Worm (Caenorhabditis elegans) whole organism, L1 larva: ENCODE data around the gene K12H6.6.

Source experiments
- C04F5.9 ChIP-seq: sonication (generic microtip); optimal IDR thresholded peaks from 2 replicates; lab custom pipeline; 2016; ENCODE audit warnings: missing genetic modification characterization, missing compliant biosample characterization
- C34B4.2 ChIP-seq: sonication (generic microtip); optimal IDR thresholded peaks from 2 replicates; lab custom pipeline; 2017; ENCODE audit warnings: mild to moderate bottlenecking, missing genetic modification characterization, missing compliant biosample characterization
- F16B12.6 ChIP-seq: fragments of 150-350 bp; optimal IDR thresholded peaks from 2 replicates; lab custom pipeline; 2014; ENCODE audit warnings: missing biosample characterization, missing genetic modification characterization
- aha-1 ChIP-seq: fragments of 150-350 bp; optimal IDR thresholded peaks from 2 replicates; lab custom pipeline; 2014; ENCODE audit warnings: missing biosample characterization, missing genetic modification characterization
- alr-1 ChIP-seq: fragments of 200-800 bp; sonication (Bioruptor generic); optimal IDR thresholded peaks from 2 replicates; lab custom pipeline; 2018; ENCODE audit warnings: borderline replicate concordance, mild to moderate bottlenecking, missing genetic modification characterization, missing compliant biosample characterization
- ama-1 ChIP-seq: fragments of 150-350 bp; optimal IDR thresholded peaks from 2 replicates; lab custom pipeline; 2014
- ceh-63 ChIP-seq: fragments of 200-800 bp; sonication (Bioruptor generic); optimal IDR thresholded peaks from 2 replicates; lab custom pipeline; 2018; ENCODE audit warnings: mild to moderate bottlenecking, missing genetic modification characterization, missing compliant biosample characterization
- ces-1 ChIP-seq: fragments of 150-350 bp; optimal IDR thresholded peaks from 2 replicates; lab custom pipeline; 2014; ENCODE audit warnings: missing biosample characterization, missing genetic modification reagents, missing genetic modification characterization
- dpl-1 ChIP-seq, 3 experiments: fragments of 150-350 bp in 2 of 3; sonication (generic microtip) in 1 of 3; optimal IDR thresholded peaks; 2 replicates each; lab custom pipeline; 2014 to 2017; ENCODE audit warnings: missing biosample characterization in 3 of 3, missing genetic modification characterization in 3 of 3, missing genetic modification reagents in 3 of 3
- dsc-1 ChIP-seq: sonication (generic microtip); optimal IDR thresholded peaks from 2 replicates; lab custom pipeline; 2016; ENCODE audit warnings: mild to moderate bottlenecking, missing genetic modification characterization, missing compliant biosample characterization
- efl-1 ChIP-seq, 4 experiments: fragments of 150-350 bp; optimal IDR thresholded peaks in 3 of 4; peaks in 1 of 4; 1 replicate in 1 of 4; 2 replicates in 3 of 4; lab custom pipeline; 2014; ENCODE audit warnings: missing biosample characterization in 2 of 4, missing genetic modification characterization in 2 of 4, missing genetic modification reagents in 2 of 4
- efl-3 ChIP-seq: fragments of 200-800 bp; sonication (Bioruptor generic); optimal IDR thresholded peaks from 2 replicates; lab custom pipeline; 2018; ENCODE audit warnings: mild to moderate bottlenecking, missing genetic modification characterization, missing compliant biosample characterization
- egl-27 ChIP-seq, 2 experiments: fragments of 150-350 bp in 1 of 2; sonication (generic microtip); optimal IDR thresholded peaks; 3 replicates each; lab custom pipeline; 2017 to 2018; ENCODE audit warnings: missing biosample characterization in 2 of 2, missing genetic modification characterization in 2 of 2, missing genetic modification reagents in 2 of 2
- elt-2 ChIP-seq: sonication (generic microtip); optimal IDR thresholded peaks from 2 replicates; lab custom pipeline; 2016; ENCODE audit warnings: missing genetic modification characterization, mild to moderate bottlenecking, inconsistent platforms, missing compliant biosample characterization, missing genetic modification reagents
- elt-3 ChIP-seq, 6 experiments: fragments of 150-350 bp in 1 of 6; sonication (generic microtip); optimal IDR thresholded peaks; 2 replicates each; lab custom pipeline; 2017 to 2018; ENCODE audit warnings: missing biosample characterization in 6 of 6, missing genetic modification characterization in 6 of 6, inconsistent platforms in 1 of 6
- fkh-10 ChIP-seq: sonication (generic microtip); optimal IDR thresholded peaks from 2 replicates; lab custom pipeline; 2017; ENCODE audit warnings: missing biosample characterization, missing genetic modification reagents, missing genetic modification characterization
- fos-1 ChIP-seq: fragments of 150-350 bp; optimal IDR thresholded peaks from 2 replicates; lab custom pipeline; 2014; ENCODE audit warnings: missing biosample characterization, missing genetic modification characterization
- grh-1 ChIP-seq: fragments of 200-800 bp; sonication (Bioruptor generic); IDR thresholded peaks from 2 replicates; pipeline ENCODE4 v1.3.6; 2022; ENCODE audit warnings: missing genetic modification reagents, missing genetic modification characterization, missing compliant biosample characterization
- hlh-4 ChIP-seq: sonication (generic microtip); optimal IDR thresholded peaks from 2 replicates; lab custom pipeline; 2016; ENCODE audit warnings: mild to moderate bottlenecking, missing genetic modification characterization, missing compliant biosample characterization
- hpl-2 ChIP-seq: fragments of 150-350 bp; optimal IDR thresholded peaks from 2 replicates; lab custom pipeline; 2014; ENCODE audit warnings: missing biosample characterization, missing genetic modification reagents, missing genetic modification characterization
- lin-13 ChIP-seq: fragments of 150-350 bp; optimal IDR thresholded peaks from 2 replicates; lab custom pipeline; 2014; ENCODE audit warnings: missing biosample characterization, missing genetic modification reagents, missing genetic modification characterization
- lin-15B ChIP-seq: fragments of 150-350 bp; sonication (generic microtip); optimal IDR thresholded peaks from 3 replicates; lab custom pipeline; 2014; ENCODE audit warnings: missing biosample characterization, missing genetic modification characterization
- lin-39 ChIP-seq: fragments of 150-350 bp; optimal IDR thresholded peaks from 2 replicates; lab custom pipeline; 2014; ENCODE audit warnings: missing biosample characterization, missing genetic modification reagents, missing genetic modification characterization
- lsy-2 ChIP-seq, 2 experiments: fragments of 150-350 bp; optimal IDR thresholded peaks; 2 replicates each; lab custom pipeline; 2014; ENCODE audit warnings: missing biosample characterization in 2 of 2, missing genetic modification characterization in 2 of 2
- mab-9 ChIP-seq: fragments of 200-800 bp; sonication (Bioruptor generic); IDR thresholded peaks from 2 replicates; pipeline ENCODE4 v1.3.6; 2022; ENCODE audit warnings: missing genetic modification reagents, missing genetic modification characterization, missing compliant biosample characterization
- mef-2 ChIP-seq: fragments of 150-350 bp; optimal IDR thresholded peaks from 2 replicates; lab custom pipeline; 2014; ENCODE audit warnings: missing biosample characterization, missing genetic modification characterization
- mep-1 ChIP-seq: fragments of 150-350 bp; optimal IDR thresholded peaks from 2 replicates; lab custom pipeline; 2014; ENCODE audit warnings: missing biosample characterization, missing genetic modification characterization
- nhr-11 ChIP-seq: fragments of 150-350 bp; optimal IDR thresholded peaks from 2 replicates; lab custom pipeline; 2014; ENCODE audit warnings: missing biosample characterization, missing genetic modification characterization
- nhr-12 ChIP-seq: sonication (generic microtip); optimal IDR thresholded peaks from 2 replicates; lab custom pipeline; 2017; ENCODE audit warnings: missing biosample characterization, missing genetic modification characterization
- nhr-19 ChIP-seq: fragments of 200-800 bp; sonication (Bioruptor generic); conservative IDR thresholded peaks from 2 replicates; pipeline ENCODE4 v1.3.6; 2022; ENCODE audit warnings: missing genetic modification characterization, missing compliant biosample characterization
- nhr-20 ChIP-seq: sonication (generic microtip); optimal IDR thresholded peaks from 2 replicates; lab custom pipeline; 2016; ENCODE audit warnings: mild to moderate bottlenecking, missing genetic modification characterization, missing compliant biosample characterization
- nhr-71 ChIP-seq: sonication (generic microtip); optimal IDR thresholded peaks from 2 replicates; lab custom pipeline; 2016; ENCODE audit warnings: mild to moderate bottlenecking, missing genetic modification characterization, moderate library complexity, missing compliant biosample characterization
- nhr-76 ChIP-seq: sonication (generic microtip); optimal IDR thresholded peaks from 2 replicates; lab custom pipeline; 2017; ENCODE audit warnings: missing biosample characterization, missing genetic modification characterization
- nhr-84 ChIP-seq: sonication (generic microtip); optimal IDR thresholded peaks from 2 replicates; lab custom pipeline; 2017; ENCODE audit warnings: missing biosample characterization, missing genetic modification characterization
- nhr-85 ChIP-seq: sonication (generic microtip); peaks from one replicate; lab custom pipeline; 2016; ENCODE audit warnings: missing genetic modification characterization, inconsistent platforms, missing compliant biosample characterization
- nhr-90 ChIP-seq: sonication (generic microtip); optimal IDR thresholded peaks from 2 replicates; lab custom pipeline; 2016; ENCODE audit warnings: mild to moderate bottlenecking, missing genetic modification characterization, missing compliant biosample characterization; ENCODE audit not compliant: poor library complexity
- pax-3 ChIP-seq: fragments of 200-800 bp; sonication (Bioruptor generic); optimal IDR thresholded peaks from 2 replicates; lab custom pipeline; 2018; ENCODE audit warnings: mild to moderate bottlenecking, missing genetic modification characterization, moderate library complexity, missing compliant biosample characterization
- rnt-1 ChIP-seq: sonication (generic microtip); optimal IDR thresholded peaks from 2 replicates; lab custom pipeline; 2016; ENCODE audit warnings: mild to moderate bottlenecking, missing genetic modification characterization, moderate library complexity, missing compliant biosample characterization
- skn-1 ChIP-seq: fragments of 150-350 bp; optimal IDR thresholded peaks from 2 replicates; lab custom pipeline; 2014; ENCODE audit warnings: missing biosample characterization, missing genetic modification characterization
- snpc-4 ChIP-seq: fragments of 150-350 bp; optimal IDR thresholded peaks from 2 replicates; lab custom pipeline; 2014; ENCODE audit warnings: missing biosample characterization, missing genetic modification characterization
- snu-23 ChIP-seq: sonication (generic microtip); optimal IDR thresholded peaks from 2 replicates; lab custom pipeline; 2016; ENCODE audit warnings: missing genetic modification characterization, missing compliant biosample characterization
- sptf-1 ChIP-seq: fragments of 150-350 bp; optimal IDR thresholded peaks from 2 replicates; lab custom pipeline; 2014; ENCODE audit warnings: missing biosample characterization, missing genetic modification characterization
- sup-37 ChIP-seq: fragments of 200-800 bp; sonication (Bioruptor generic); optimal IDR thresholded peaks from 2 replicates; lab custom pipeline; 2018; ENCODE audit warnings: mild to moderate bottlenecking, missing genetic modification characterization, missing compliant biosample characterization
- swsn-7 ChIP-seq: sonication (generic microtip); optimal IDR thresholded peaks from 2 replicates; lab custom pipeline; 2016; ENCODE audit warnings: missing genetic modification characterization, missing compliant biosample characterization
- unc-130 ChIP-seq: fragments of 150-350 bp; optimal IDR thresholded peaks from 2 replicates; lab custom pipeline; 2017; ENCODE audit warnings: missing biosample characterization, missing genetic modification characterization, inconsistent platforms
- unc-62 ChIP-seq: fragments of 150-350 bp; optimal IDR thresholded peaks from 2 replicates; lab custom pipeline; 2014; ENCODE audit warnings: missing biosample characterization, missing genetic modification reagents, missing genetic modification characterization
- vab-15 ChIP-seq: sonication (generic microtip); optimal IDR thresholded peaks from 2 replicates; lab custom pipeline; 2017; ENCODE audit warnings: missing genotype, mild to moderate bottlenecking, missing genetic modification characterization, missing compliant biosample characterization
- xbp-1 ChIP-seq: sonication (generic microtip); optimal IDR thresholded peaks from 2 replicates; lab custom pipeline; 2016; ENCODE audit warnings: missing genetic modification characterization, missing compliant biosample characterization
- zag-1 ChIP-seq: fragments of 150-350 bp; optimal IDR thresholded peaks from 2 replicates; lab custom pipeline; 2014; ENCODE audit warnings: missing biosample characterization, missing genetic modification characterization
- ztf-11 ChIP-seq, 2 experiments: sonication (generic microtip); optimal IDR thresholded peaks; 2 replicates each; lab custom pipeline; 2016 to 2017; ENCODE audit warnings: missing genetic modification characterization in 2 of 2, missing biosample characterization in 1 of 2, missing compliant biosample characterization in 1 of 2
- ztf-4 ChIP-seq: fragments of 150-350 bp; optimal IDR thresholded peaks from 2 replicates; lab custom pipeline; 2014; ENCODE audit warnings: missing biosample characterization, missing genetic modification characterization

Gene K12H6.6

DNA sequence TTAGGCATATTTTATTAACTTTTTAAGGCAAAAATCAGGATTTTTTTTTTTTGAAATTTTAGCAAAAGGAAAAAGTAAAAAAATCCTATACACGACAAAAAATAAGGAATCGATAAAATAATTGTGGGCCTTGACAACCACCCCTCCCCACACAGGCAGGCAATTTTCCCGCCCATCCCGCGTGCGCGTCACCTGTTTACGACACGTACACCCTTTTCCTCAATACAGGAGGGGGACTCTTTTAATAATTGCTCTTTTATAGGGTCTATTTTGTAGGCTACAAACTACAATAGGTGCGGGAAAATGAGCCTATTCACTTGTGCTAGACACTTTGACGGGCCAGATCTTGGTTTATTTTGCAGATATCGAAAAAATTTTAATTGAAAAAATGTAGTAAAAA, 1.5 kb upstream of the K12H6.6 start:
- TF ChIP-seq swsn-7 (tag; lab: Kevin White, UChicago) (no peak), nhr-85 (tag; lab: Kevin White, UChicago) (peak; percentile 27), nhr-20 (tag; lab: Kevin White, UChicago) (no peak), egl-27 (tag; optimal IDR thresholded peaks at IDR 0.05; lab: Kevin White, UChicago) (no peak), nhr-19 (no peak), ztf-11 (tag; optimal IDR thresholded peaks at IDR 0.05; lab: Kevin White, UChicago) (no peak), fkh-10 (GFP tag; lab: Kevin White, UChicago) (no peak), mab-9 (GFP tag; lab: Robert Waterston, UW) (no peak), ama-1 (lab: Kevin White, UChicago) (no peak), rnt-1 (tag; lab: Kevin White, UChicago) (peak; percentile 13), fos-1 (tag; lab: Kevin White, UChicago) (no peak), ceh-63 (GFP tag; lab: Kevin White, UChicago) (no peak), nhr-84 (no peak), lin-15B (no peak), aha-1 (no peak), nhr-76 (no peak)

DNA sequence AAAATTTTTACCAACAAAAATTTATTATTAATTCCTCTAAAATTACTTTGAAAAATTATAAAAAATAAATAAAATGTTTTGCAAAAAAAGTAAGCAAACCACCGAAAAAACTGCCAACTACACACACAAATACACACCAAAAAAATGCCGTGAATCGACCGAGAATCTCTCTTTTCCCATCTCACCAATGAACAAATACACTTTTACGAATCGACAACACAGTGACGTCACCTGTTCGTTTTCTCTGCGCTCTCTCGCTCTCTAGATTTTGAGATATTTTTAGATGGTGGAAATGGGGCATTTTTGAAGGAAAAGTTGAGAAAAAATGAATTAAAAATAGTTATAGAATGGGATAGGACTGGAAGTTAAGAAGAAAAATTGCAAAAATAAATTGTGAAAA, 1.1 kb upstream of the K12H6.6 start:
- TF ChIP-seq unc-130 (tag; lab: Kevin White, UChicago) (no peak), ces-1 (no peak), lin-39 (tag; lab: Kevin White, UChicago) (no peak), fos-1 (tag; lab: Kevin White, UChicago) (no peak), lsy-2 (tag; optimal IDR thresholded peaks at IDR 0.05; lab: Kevin White, UChicago) (peak; percentile 40 to 54), aha-1 (no peak), zag-1 (tag; lab: Kevin White, UChicago) (no peak), sup-37 (no peak), rnt-1 (tag; lab: Kevin White, UChicago) (peak; percentile 41), grh-1 (no peak), mef-2 (peak; percentile 43), efl-3 (GFP tag; lab: Kevin White, UChicago) (no peak), sptf-1 (no peak), C34B4.2 (tag; lab: Kevin White, UChicago) (no peak), elt-3 (tag; optimal IDR thresholded peaks at IDR 0.05; lab: Kevin White, UChicago) (peak in 1 of 6 experiments; percentile 38), xbp-1 (tag; lab: Kevin White, UChicago) (peak; percentile 7), efl-1 (optimal IDR thresholded peaks at IDR 0.05; lab: Kevin White, UChicago) (peak; percentile 13 to 36), efl-1 (GFP tag; optimal IDR thresholded peaks at IDR 0.05 in 1 of 2; lab: Kevin White, UChicago) (no peak), C04F5.9 (tag; lab: Kevin White, UChicago) (no peak), nhr-11 (tag; lab: Kevin White, UChicago) (no peak), nhr-12 (tag; lab: Kevin White, UChicago) (no peak), snpc-4 (tag; lab: Kevin White, UChicago) (no peak), elt-2 (tag; lab: Kevin White, UChicago) (no peak), nhr-90 (tag; lab: Kevin White, UChicago) (peak; percentile 6), pax-3 (no peak), hlh-4 (tag; lab: Kevin White, UChicago) (no peak), dpl-1 (GFP tag; optimal IDR thresholded peaks at IDR 0.05; lab: Kevin White, UChicago) (peak in 2 of 3 experiments; percentile 10 to 15), unc-62 (GFP tag; lab: Kevin White, UChicago) (no peak), nhr-71 (tag; lab: Kevin White, UChicago) (peak; percentile 52), alr-1 (tag; lab: Kevin White, UChicago) (no peak), dsc-1 (no peak), mep-1 (tag; lab: Kevin White, UChicago) (peak; percentile 48), hpl-2 (GFP tag; lab: Kevin White, UChicago) (no peak), ztf-4 (tag; lab: Kevin White, UChicago) (no peak), vab-15 (tag; lab: Kevin White, UChicago) (no peak), swsn-7 (tag; lab: Kevin White, UChicago) (peak; percentile 10), egl-27 (tag; optimal IDR thresholded peaks at IDR 0.05; lab: Kevin White, UChicago) (no peak), nhr-85 (tag; lab: Kevin White, UChicago) (peak; percentile 61), ama-1 (lab: Kevin White, UChicago) (no peak), lin-13 (GFP tag; lab: Kevin White, UChicago) (no peak), snu-23 (peak; percentile 33), F16B12.6 (tag; lab: Kevin White, UChicago) (no peak), nhr-20 (tag; lab: Kevin White, UChicago) (peak; percentile 44), skn-1 (no peak), nhr-84 (no peak)
